Fruit fly (Drosophila melanogaster) whole organism, larva: ENCODE data around the gene IP3K1.

Experiments used
- noc ChIP-seq: fragments of 200-800 bp; sonication (Bioruptor generic); optimal IDR thresholded peaks from 3 replicates; lab custom pipeline; 2019; ENCODE audit warnings: missing biosample characterization, mild to moderate bottlenecking, missing genetic modification characterization, moderate library complexity

IP3K1 gene

dm6 chr2L:9782176-9782581, at the start of gene IP3K1:
TSS of gene IP3K1 (plus strand) at chr2L:9782384.
- peak; percentile 80 for TF ChIP-seq noc (tag; lab: Kevin White, UChicago)

dm6 chr2L:9734134-9734533, 48.0 kb upstream of the IP3K1 start:
- no peak for TF ChIP-seq noc (tag; lab: Kevin White, UChicago)

DNA sequence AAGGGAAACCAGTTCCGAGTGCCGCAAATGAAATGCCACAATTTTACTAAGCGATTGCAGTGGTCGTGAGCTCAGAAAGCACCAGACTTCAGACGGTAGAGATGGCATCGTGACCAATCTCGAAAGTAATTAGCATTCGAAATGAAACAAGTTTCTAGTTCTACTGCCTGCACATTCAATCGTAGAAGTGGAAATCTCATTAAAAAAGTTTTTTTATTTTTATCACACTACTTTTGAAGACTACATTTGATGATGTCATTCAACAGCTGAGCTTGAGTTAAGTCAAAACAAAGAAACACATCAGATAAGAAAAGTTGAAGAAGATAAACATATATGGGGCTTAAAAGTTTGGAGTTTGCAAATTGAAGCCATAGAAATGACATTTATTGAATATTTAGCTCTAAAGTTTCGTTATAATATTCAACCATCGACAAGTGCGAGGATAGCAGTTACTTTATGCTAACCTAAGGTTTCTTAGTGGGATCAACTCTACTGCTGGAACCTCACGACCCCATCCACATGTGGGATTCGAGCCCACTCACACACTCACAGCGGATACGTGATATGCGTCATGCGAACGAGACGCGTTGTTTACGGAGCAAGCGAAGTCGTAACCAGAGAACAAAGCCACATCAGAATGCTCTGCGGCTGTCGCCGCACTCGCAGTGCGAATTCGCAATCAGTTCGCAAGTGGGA, 46.0 kb upstream of the IP3K1 start, which contains the start of gene CG13117:
TSS of gene CG13117 (plus strand) at position 646 of the 696 bp plus-strand sequence.
- no peak for TF ChIP-seq noc (tag; lab: Kevin White, UChicago)

dm6 chr2L:9737360-9737759, 44.8 kb upstream of the IP3K1 start:
- TF ChIP-seq noc (tag; lab: Kevin White, UChicago) = no peak

dm6 chr2L:9737803-9738202, 44.4 kb upstream of the IP3K1 start:
- TF ChIP-seq noc (tag; lab: Kevin White, UChicago) = no peak

- no peak for TF ChIP-seq noc (tag; lab: Kevin White, UChicago)
Observed at dm6 chr2L:9739685-9740084, 42.5 kb upstream of the IP3K1 start.

dm6 chr2L:9743823-9744222, 38.4 kb upstream of the IP3K1 start:
- no peak for TF ChIP-seq noc (tag; lab: Kevin White, UChicago)

DNA sequence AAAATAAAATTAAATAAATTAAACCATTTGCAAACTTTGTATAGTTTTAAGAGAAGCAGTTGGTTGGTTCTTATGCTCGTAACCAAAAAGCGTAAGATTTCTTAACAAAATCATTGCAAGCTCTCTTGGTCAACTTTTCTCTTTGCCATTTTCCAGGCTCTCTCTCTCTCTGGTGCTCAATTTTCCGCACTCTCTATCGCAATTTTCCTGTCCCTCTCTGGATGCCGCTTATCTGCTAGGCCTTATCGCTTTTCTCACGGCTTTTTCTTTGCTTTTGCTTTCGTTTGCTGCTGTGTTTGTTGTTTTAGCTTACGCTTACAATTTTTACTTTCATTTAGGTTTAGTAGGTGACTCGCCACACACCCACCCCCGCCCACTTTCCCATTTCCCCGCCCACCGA, 37.5 kb upstream of the IP3K1 start:
- no peak for TF ChIP-seq noc (tag; lab: Kevin White, UChicago)

DNA sequence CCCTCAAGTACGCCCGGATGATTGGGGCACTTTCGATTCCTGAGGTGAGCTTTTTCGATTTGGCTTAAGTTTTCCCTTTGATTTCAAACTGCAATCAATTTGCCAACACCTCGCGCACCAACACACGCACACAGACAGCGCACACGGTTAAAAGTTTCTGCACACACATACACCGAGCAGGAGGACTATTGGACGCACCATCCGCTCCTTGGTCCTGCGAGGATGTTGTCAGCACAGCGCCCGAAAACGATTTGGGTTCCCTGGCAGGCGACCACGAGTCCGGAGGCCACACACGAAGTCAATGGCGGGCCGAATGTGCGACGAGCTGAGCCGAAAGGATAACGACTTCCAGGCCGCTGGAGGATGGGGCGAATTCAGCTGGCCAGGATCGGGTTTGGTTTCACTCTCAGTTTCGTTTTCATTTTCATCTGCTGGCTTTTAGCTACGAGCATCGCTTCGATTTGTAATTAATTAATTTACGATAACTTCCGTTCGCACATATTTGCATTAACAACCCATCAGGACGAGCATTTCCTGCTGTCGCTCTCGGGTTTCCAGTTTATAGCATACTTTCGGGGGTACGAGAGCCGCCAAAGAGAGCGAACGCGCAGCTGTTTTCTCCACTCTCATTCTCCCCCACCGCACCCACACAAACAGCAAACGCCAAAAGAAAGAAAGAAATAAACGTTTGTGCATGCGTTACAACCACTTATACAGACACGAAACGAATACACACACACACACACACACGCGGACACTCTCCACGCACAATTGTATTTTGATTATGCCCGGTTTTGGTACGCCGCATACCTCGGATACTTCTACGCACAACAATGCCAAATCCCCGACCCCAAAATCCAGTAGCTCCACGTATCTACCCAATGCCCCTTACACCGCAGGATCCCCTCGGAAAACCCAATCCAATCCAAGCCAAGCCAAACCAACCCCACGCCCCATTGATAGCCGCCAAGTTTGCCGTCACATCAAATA, 35.7 kb upstream of the IP3K1 start, which contains the start of gene Nckx30C:
TSS of gene Nckx30C (minus strand) at position 260 of the 990 bp plus-strand sequence.
- no peak for TF ChIP-seq noc (tag; lab: Kevin White, UChicago)

DNA sequence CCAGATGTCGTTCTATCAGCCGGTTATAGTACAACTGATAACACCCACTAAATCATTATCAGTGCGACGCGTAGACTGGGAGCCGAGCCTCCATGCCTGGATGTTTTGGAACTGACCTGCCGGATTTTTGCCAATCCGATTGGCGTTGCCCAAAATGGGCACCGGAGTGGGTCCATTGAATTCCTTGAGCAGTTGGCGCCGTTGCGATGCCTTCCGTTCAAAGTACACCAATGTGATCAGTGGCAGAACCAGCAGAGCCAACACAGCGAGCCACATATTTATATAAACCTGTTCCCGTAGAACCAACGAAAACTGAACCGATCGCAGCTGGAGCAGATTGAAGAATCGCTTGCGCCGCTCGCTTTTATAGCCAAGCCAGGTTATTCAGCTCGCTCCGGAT, 32.4 kb upstream of the IP3K1 start, which contains the start of gene Cyp4e3:
TSS of gene Cyp4e3 (minus strand) at position 327 of the 400 bp plus-strand sequence.
- no peak for TF ChIP-seq noc (tag; lab: Kevin White, UChicago)

DNA sequence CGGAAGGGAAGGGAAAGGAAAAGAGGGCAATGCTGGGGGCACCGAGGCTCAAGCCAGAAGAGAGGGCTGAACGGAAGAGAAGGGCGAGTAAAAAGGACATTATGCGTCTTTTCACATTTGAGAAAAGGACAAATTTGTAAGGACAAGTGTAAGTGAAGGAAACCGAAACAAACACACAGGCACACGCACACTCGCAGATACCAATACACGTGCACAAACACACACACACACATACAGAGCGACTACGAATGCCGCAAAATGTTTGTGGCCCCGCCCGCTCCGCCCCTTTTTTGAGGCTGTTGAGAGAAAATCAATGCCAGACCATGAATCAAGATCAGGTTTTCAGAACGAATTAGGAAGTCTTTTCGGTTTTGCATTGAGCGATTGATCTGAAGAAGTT, 28.8 kb upstream of the IP3K1 start:
- TF ChIP-seq noc (tag; lab: Kevin White, UChicago) = no peak

DNA sequence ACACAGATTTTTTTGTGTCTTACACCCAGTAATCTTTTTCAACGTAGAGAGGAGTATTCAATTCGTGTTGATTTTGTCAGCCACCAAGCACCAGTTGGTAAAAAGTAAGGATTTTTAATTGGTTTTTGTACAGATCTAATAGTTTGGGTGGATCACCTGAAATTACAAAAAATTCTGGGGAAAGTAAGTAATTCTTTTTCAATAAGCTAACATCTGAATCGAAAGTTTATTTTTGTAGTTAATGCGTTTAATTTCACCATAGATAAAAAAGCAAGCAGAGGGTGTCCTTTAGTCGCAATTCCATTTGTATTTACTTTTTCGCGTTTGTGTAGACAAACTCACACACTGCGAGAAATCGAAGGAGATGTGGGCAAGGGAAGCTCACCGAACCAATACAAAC, 27.4 kb upstream of the IP3K1 start:
- no peak for TF ChIP-seq noc (tag; lab: Kevin White, UChicago)

- TF ChIP-seq noc (tag; lab: Kevin White, UChicago) = peak; percentile 61
Observed at dm6 chr2L:9757990-9758814, 24.0 kb upstream of the IP3K1 start, which contains the start of gene zf30C. TSS of gene zf30C (plus strand) at chr2L:9758342.

- no peak for TF ChIP-seq noc (tag; lab: Kevin White, UChicago)
Observed at dm6 chr2L:9758856-9759255, 23.3 kb upstream of the IP3K1 start.

dm6 chr2L:9763212-9763869, 18.8 kb upstream of the IP3K1 start, which contains the start of the genes Taf11 and und:
TSS of gene Taf11 (minus strand) at chr2L:9763262.
TSS of gene und (plus strand) at chr2L:9763369.
- TF ChIP-seq noc (tag; lab: Kevin White, UChicago) = peak; percentile 51
